Fruit fly (Drosophila melanogaster) whole organism, wandering third instar larva: ENCODE data around the gene CG11927.

ENCODE experiments used
- CG32264 ChIP-seq: fragments of 200-800 bp; sonication (Bioruptor generic); optimal IDR thresholded peaks from 2 replicates; lab custom pipeline; 2016; ENCODE audit warnings: missing biosample characterization, missing genetic modification characterization
- CG9705 ChIP-seq: fragments of 200-800 bp; sonication (Bioruptor generic); optimal IDR thresholded peaks from 2 replicates; lab custom pipeline; 2018; ENCODE audit warnings: missing biosample characterization, mild to moderate bottlenecking, missing genetic modification characterization
- CrebA ChIP-seq: fragments of 200-800 bp; sonication (Bioruptor generic); optimal IDR thresholded peaks from 2 replicates; lab custom pipeline; 2016; ENCODE audit warnings: missing biosample characterization, mild to moderate bottlenecking, missing genetic modification characterization, borderline replicate concordance
- Dfd ChIP-seq: fragments of >200 bp; optimal IDR thresholded peaks from 2 replicates; lab custom pipeline; 2017; ENCODE audit warnings: missing biosample characterization, missing genetic modification characterization
- Hr83 ChIP-seq: fragments of 200-300 bp; sonication (Bioruptor generic); optimal IDR thresholded peaks from 2 replicates; lab custom pipeline; 2016; ENCODE audit warnings: missing biosample characterization, mild to moderate bottlenecking, missing genetic modification characterization, moderate library complexity; ENCODE audit not compliant: poor library complexity, severe bottlenecking
- Mio ChIP-seq: sonication (Bioruptor generic); optimal IDR thresholded peaks from 2 replicates; lab custom pipeline; 2016; ENCODE audit warnings: missing biosample characterization, missing genetic modification characterization
- N ChIP-seq: fragments of >200 bp; optimal IDR thresholded peaks from 2 replicates; lab custom pipeline; 2018; ENCODE audit warnings: missing biosample characterization, missing external identifiers, missing genetic modification characterization
- OdsH ChIP-seq: fragments of 200-800 bp; sonication (Bioruptor generic); optimal IDR thresholded peaks from 2 replicates; lab custom pipeline; 2016; ENCODE audit warnings: missing biosample characterization, mild to moderate bottlenecking, missing genetic modification characterization
- Rel ChIP-seq, 2 experiments: fragments of 200-800 bp; sonication (Bioruptor generic) in 1 of 2; optimal IDR thresholded peaks; 2 replicates in 1 of 2; 3 replicates in 1 of 2; lab custom pipeline; 2016 to 2019; ENCODE audit warnings: mild to moderate bottlenecking in 2 of 2, missing biosample characterization in 2 of 2, missing genetic modification characterization in 2 of 2, moderate library complexity in 1 of 2
- Sp1 ChIP-seq: fragments of 200-800 bp; sonication (Bioruptor generic); optimal IDR thresholded peaks from 3 replicates; lab custom pipeline; 2019; ENCODE audit warnings: missing biosample characterization, mild to moderate bottlenecking, missing genetic modification characterization, moderate library complexity
- dl ChIP-seq, 2 experiments: fragments of 175-275, 200-275 bp in 1 of 2; fragments of 200-275 bp in 1 of 2; sonication (Bioruptor generic); optimal IDR thresholded peaks; lab custom pipeline; 2018; ENCODE audit warnings: mild to moderate bottlenecking in 2 of 2, missing biosample characterization in 2 of 2, missing genetic modification characterization in 2 of 2, moderate library complexity in 2 of 2; ENCODE audit not compliant: partially characterized antibody in 2 of 2, insufficient read depth in 1 of 2
- dmrt93B ChIP-seq: fragments of 200-800 bp; sonication (Bioruptor generic); optimal IDR thresholded peaks from 2 replicates; lab custom pipeline; 2018; ENCODE audit warnings: missing biosample characterization, mild to moderate bottlenecking, missing genetic modification characterization
- ey ChIP-seq: fragments of 200-800 bp; sonication (Bioruptor generic); optimal IDR thresholded peaks from 2 replicates; lab custom pipeline; 2016; ENCODE audit warnings: missing biosample characterization, missing genetic modification characterization
- h ChIP-seq: fragments of 200-800 bp; sonication (Bioruptor generic); optimal IDR thresholded peaks from 3 replicates; lab custom pipeline; 2016; ENCODE audit warnings: missing biosample characterization, mild to moderate bottlenecking, missing genetic modification characterization
- jim ChIP-seq: fragments of 175-275, 200-325 bp; sonication (Bioruptor generic); optimal IDR thresholded peaks from 2 replicates; lab custom pipeline; 2016; ENCODE audit warnings: missing biosample characterization, mild to moderate bottlenecking, missing genetic modification characterization
- usp ChIP-seq: fragments of >200 bp; optimal IDR thresholded peaks from 2 replicates; lab custom pipeline; 2017; ENCODE audit warnings: missing biosample characterization, missing genetic modification characterization

CG11927 gene

DNA sequence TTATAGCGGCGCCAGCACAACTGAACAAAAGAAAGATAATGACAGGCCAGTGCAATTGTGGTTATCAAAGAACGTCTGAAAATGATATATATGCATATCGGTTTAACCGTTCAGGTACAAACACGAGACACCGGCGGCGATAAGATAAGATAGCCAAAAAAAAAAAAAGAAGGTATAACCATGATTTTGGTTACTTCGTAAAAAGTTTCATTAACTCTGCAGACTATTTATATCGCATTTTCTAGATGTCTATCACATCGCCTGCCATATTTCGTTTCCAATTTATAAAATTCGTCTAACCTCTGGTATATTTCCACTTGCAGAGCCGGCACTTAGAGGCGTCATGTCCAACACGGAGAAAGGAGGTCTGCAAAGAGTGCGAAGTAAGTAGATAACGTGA is 46.0 kb downstream of the CG11927 start:
- TF ChIP-seq Sp1 (GFP tag; lab: Kevin White, UChicago) = no peak
- no peak for TF ChIP-seq jim (GFP tag; lab: Kevin White, UChicago)
- no peak for TF ChIP-seq N
- TF ChIP-seq h (GFP tag; lab: Kevin White, UChicago) = no peak
- TF ChIP-seq CG32264 (GFP tag; lab: Kevin White, UChicago) = no peak
- no peak for TF ChIP-seq Mio
- no peak for TF ChIP-seq CrebA (GFP tag; lab: Kevin White, UChicago)
- TF ChIP-seq Hr83 = no peak
- TF ChIP-seq CG9705 = no peak
- TF ChIP-seq Rel (GFP tag; optimal IDR thresholded peaks at IDR 0.05; lab: Kevin White, UChicago) = no peak
- no peak for TF ChIP-seq Rel (tag; optimal IDR thresholded peaks at IDR 0.05; lab: Kevin White, UChicago)
- no peak for TF ChIP-seq OdsH (GFP tag; lab: Kevin White, UChicago)
- TF ChIP-seq ey (GFP tag; lab: Kevin White, UChicago) = no peak

DNA sequence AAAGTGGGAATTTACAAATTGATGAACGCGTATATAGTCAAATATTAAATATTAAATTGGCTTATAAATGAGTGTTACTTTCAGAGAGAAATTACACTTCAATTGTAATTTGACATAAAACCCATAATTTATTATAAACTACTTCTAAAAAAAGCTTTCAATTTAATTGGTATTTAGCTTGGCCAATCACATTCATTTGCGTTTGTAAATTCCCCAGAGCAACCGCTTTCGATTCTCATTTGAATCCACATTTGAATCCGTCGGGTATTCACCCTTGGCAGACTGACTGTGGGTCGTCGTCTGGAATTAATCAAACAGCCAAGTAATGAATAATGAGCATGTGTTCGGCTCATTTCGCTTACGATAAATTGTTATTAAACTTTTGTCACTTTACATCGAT is 48.3 kb downstream of the CG11927 start:
- TF ChIP-seq Rel (GFP tag; optimal IDR thresholded peaks at IDR 0.05; lab: Kevin White, UChicago) = no peak
- TF ChIP-seq Rel (tag; optimal IDR thresholded peaks at IDR 0.05; lab: Kevin White, UChicago) = peak; percentile 74
- no peak for TF ChIP-seq ey (GFP tag; lab: Kevin White, UChicago)

DNA sequence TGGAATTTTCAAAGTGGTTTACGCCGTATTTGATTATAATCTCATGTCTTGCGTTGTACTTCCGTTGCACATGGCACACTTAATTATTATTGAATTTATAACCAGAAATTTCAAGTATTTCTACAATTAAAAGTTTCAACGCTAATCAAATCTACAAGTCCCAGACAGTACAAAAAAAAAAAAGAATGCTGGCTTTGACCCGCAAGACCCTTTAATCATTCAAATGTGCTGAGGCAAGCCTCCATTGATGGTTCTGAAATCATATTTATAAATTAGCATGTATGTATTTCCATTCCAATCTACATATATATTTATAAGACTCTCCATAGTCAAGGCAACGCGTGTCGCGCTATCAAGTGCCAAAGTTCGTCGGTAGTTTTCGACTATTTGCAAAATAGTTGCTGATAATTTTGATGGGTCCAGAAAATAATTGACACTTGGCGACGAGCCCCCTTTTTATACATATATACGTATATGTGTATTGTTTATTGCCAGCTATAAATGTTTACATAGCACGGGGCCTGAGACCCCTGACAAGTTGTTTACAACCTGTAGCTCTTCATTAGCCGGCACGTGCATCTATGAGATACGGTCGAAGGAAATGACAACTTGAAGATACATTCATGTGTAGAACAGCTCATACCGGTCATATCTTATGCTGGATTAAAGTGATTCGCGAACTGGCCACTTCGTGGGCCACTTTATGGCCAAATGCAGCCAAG is 49.1 kb downstream of the CG11927 start:
- TF ChIP-seq Mio (no peak), usp (no peak), Dfd (GFP tag; lab: Kevin White, UChicago) (no peak), dl (GFP tag; optimal IDR thresholded peaks at IDR 0.05; lab: Kevin White, UChicago; ENCODE audit: insufficient read depth in 1 of 2, partially characterized antibody in 2 of 2) (no peak)

DNA sequence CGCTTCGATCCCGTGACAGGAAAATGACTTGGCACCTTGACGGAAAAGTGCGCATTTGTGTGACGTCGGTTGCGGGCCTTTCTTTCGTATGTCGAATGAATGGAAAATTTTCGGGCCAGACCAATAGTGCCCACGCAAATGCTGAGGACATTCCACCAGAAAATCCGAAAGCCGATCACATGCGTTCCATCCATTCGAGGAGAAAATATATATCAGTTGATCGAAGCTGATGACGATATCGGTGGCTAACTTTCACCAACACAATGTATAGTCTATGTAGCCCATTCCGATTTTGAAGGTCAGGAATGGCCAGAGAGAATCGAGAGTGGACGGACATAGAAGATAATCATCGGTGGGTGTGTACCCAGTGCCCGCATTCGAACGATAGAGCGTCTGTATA is 50.6 kb downstream of the CG11927 start:
- TF ChIP-seq dmrt93B = no peak
